Fruit fly (Drosophila melanogaster) whole organism, embryonic: ENCODE data around the gene Cks85A.

Experiments used
- ATbp ChIP-seq: fragments of 200-800 bp; sonication (Bioruptor generic); optimal IDR thresholded peaks from 2 replicates; lab custom pipeline; 2017; ENCODE audit warnings: missing biosample characterization, mild to moderate bottlenecking, missing genetic modification characterization, missing genetic modification reagents
- Atf6 ChIP-seq: fragments of 200-800 bp; sonication (Bioruptor generic); IDR thresholded peaks from 2 replicates; pipeline ENCODE4 v1.3.6; 2022; ENCODE audit warnings: missing biosample characterization, missing genetic modification characterization
- B-H1 ChIP-seq: fragments of 200-800 bp; sonication (Bioruptor generic); IDR thresholded peaks from 3 replicates; pipeline ENCODE4 v1.3.6; 2022; ENCODE audit warnings: missing biosample characterization, missing genetic modification characterization
- Bdp1 ChIP-seq: fragments of 200-800 bp; sonication (Bioruptor generic); optimal IDR thresholded peaks from 3 replicates; lab custom pipeline; 2016; ENCODE audit warnings: missing biosample characterization, missing genetic modification characterization
- CG10209 ChIP-seq: fragments of 200-800 bp; sonication (Bioruptor generic); optimal IDR thresholded peaks from 3 replicates; lab custom pipeline; 2017; ENCODE audit warnings: missing biosample characterization, mild to moderate bottlenecking, missing genetic modification characterization, missing genetic modification reagents
- CG1024 ChIP-seq: fragments of 200-800 bp; sonication (Bioruptor generic); IDR thresholded peaks from 2 replicates; pipeline ENCODE4 v1.3.6; 2022; ENCODE audit warnings: missing biosample characterization, missing genetic modification characterization
- CG10321 ChIP-seq: fragments of 200-800 bp; sonication (Bioruptor generic); IDR thresholded peaks from 2 replicates; pipeline ENCODE4 v1.3.6; 2022; ENCODE audit warnings: missing biosample characterization, missing genetic modification characterization
- CG11696 ChIP-seq: fragments of 200-800 bp; sonication (Bioruptor generic); IDR thresholded peaks from 2 replicates; pipeline ENCODE4 v1.3.6; 2022; ENCODE audit warnings: missing biosample characterization, missing genetic modification characterization
- CG12104 ChIP-seq: fragments of 200-800 bp; sonication (Bioruptor generic); optimal IDR thresholded peaks from 3 replicates; lab custom pipeline; 2016; ENCODE audit warnings: missing biosample characterization, missing genetic modification characterization
- CG12236 ChIP-seq: fragments of 200-800 bp; sonication (Bioruptor generic); optimal IDR thresholded peaks from 2 replicates; lab custom pipeline; 2016; ENCODE audit warnings: missing biosample characterization, missing genetic modification characterization
- CG15269 ChIP-seq: fragments of 200-800 bp; sonication (Bioruptor generic); optimal IDR thresholded peaks from 2 replicates; lab custom pipeline; 2018; ENCODE audit warnings: missing biosample characterization, mild to moderate bottlenecking, missing genetic modification characterization, moderate library complexity
- CG1603 ChIP-seq: fragments of 200-800 bp; sonication (Bioruptor generic); optimal IDR thresholded peaks from 2 replicates; lab custom pipeline; 2019; ENCODE audit warnings: missing biosample characterization, mild to moderate bottlenecking, missing genetic modification characterization, moderate library complexity
- CG17359 ChIP-seq: fragments of 200-800 bp; sonication (Bioruptor generic); optimal IDR thresholded peaks from 3 replicates; lab custom pipeline; 2018; ENCODE audit warnings: missing biosample characterization, mild to moderate bottlenecking, missing genetic modification characterization, moderate library complexity
- CG17912 ChIP-seq: fragments of 200-800 bp; sonication (Bioruptor generic); optimal IDR thresholded peaks from 2 replicates; lab custom pipeline; 2018; ENCODE audit warnings: missing biosample characterization, mild to moderate bottlenecking, missing genetic modification characterization
- CG2889 ChIP-seq: fragments of 200-800 bp; sonication (Bioruptor generic); IDR thresholded peaks from 3 replicates; pipeline ENCODE4 v1.3.6; 2022; ENCODE audit warnings: missing biosample characterization, missing genetic modification characterization
- CG30020 ChIP-seq: fragments of 200-800 bp; optimal IDR thresholded peaks from 2 replicates; lab custom pipeline; 2019; ENCODE audit warnings: missing biosample characterization, mild to moderate bottlenecking, missing genetic modification characterization, moderate library complexity
- CG34422 ChIP-seq: fragments of 200-800 bp; sonication (Bioruptor generic); IDR thresholded peaks from 3 replicates; pipeline ENCODE4 v1.3.6; 2022; ENCODE audit warnings: missing biosample characterization, missing genetic modification characterization
- CG3847 ChIP-seq: fragments of 200-800 bp; sonication (Bioruptor generic); IDR thresholded peaks from 2 replicates; pipeline ENCODE4 v1.3.6; 2022; ENCODE audit warnings: missing biosample characterization, missing genetic modification characterization
- CG43689 ChIP-seq: fragments of 200-800 bp; sonication (Bioruptor generic); IDR thresholded peaks from 2 replicates; pipeline ENCODE4 v1.3.6; 2022; ENCODE audit warnings: missing biosample characterization, missing genetic modification characterization
- CG6175 ChIP-seq: fragments of 200-800 bp; sonication (Bioruptor generic); IDR thresholded peaks from 3 replicates; pipeline ENCODE4 v1.3.6; 2022; ENCODE audit warnings: missing biosample characterization, missing genetic modification characterization
- CG6254 ChIP-seq: fragments of 200-800 bp; sonication (Bioruptor generic); optimal IDR thresholded peaks from 3 replicates; lab custom pipeline; 2017; ENCODE audit warnings: mild to moderate bottlenecking, missing biosample characterization, missing genetic modification reagents, missing genetic modification characterization
- CG6272 ChIP-seq: fragments of 200-800 bp; sonication (Bioruptor generic); IDR thresholded peaks from 2 replicates; pipeline ENCODE4 v1.3.6; 2022; ENCODE audit warnings: missing biosample characterization, missing genetic modification characterization
- CG6813 ChIP-seq: fragments of 200-800 bp; sonication (Bioruptor generic); optimal IDR thresholded peaks from 2 replicates; lab custom pipeline; 2017; ENCODE audit warnings: missing biosample characterization, missing genetic modification characterization, mild to moderate bottlenecking, moderate library complexity, missing genetic modification reagents
- CG7271 ChIP-seq: fragments of 200-800 bp; sonication (Bioruptor generic); optimal IDR thresholded peaks from 2 replicates; lab custom pipeline; 2018; ENCODE audit warnings: missing biosample characterization, mild to moderate bottlenecking, missing genetic modification characterization, moderate library complexity
- CHES-1-like ChIP-seq: fragments of 200-800 bp; sonication (Bioruptor generic); optimal IDR thresholded peaks from 2 replicates; lab custom pipeline; 2016; ENCODE audit warnings: missing biosample characterization, missing genetic modification characterization
- CTCF ChIP-seq: fragments of 200-800 bp; sonication (Bioruptor generic); optimal IDR thresholded peaks from 2 replicates; lab custom pipeline; 2017; ENCODE audit warnings: missing biosample characterization, mild to moderate bottlenecking, missing genetic modification characterization, moderate library complexity
- Dip2 ChIP-seq: fragments of 200-800 bp; sonication (Bioruptor generic); IDR thresholded peaks from 2 replicates; pipeline ENCODE4 v1.3.6; 2022; ENCODE audit warnings: missing biosample characterization, missing genetic modification characterization
- Elba2 ChIP-seq: fragments of 200-800 bp; sonication (Bioruptor generic); optimal IDR thresholded peaks from 3 replicates; lab custom pipeline; 2016; ENCODE audit warnings: missing biosample characterization, missing genetic modification characterization
- Jarid2 ChIP-seq: fragments of 200-800 bp; sonication (Bioruptor generic); optimal IDR thresholded peaks from 3 replicates; lab custom pipeline; 2017; ENCODE audit warnings: mild to moderate bottlenecking, missing biosample characterization, missing genetic modification reagents, missing genetic modification characterization
- Mrtf ChIP-seq: fragments of 200-800 bp; sonication (Bioruptor generic); IDR thresholded peaks from 3 replicates; pipeline ENCODE4 v1.3.6; 2022; ENCODE audit warnings: missing biosample characterization, missing genetic modification characterization
- NFAT ChIP-seq: fragments of 200-800 bp; sonication (Bioruptor generic); IDR thresholded peaks from 2 replicates; pipeline ENCODE4 v1.3.6; 2022; ENCODE audit warnings: missing biosample characterization, missing genetic modification characterization
- Neu2 ChIP-seq: fragments of 200-800 bp; sonication (Bioruptor generic); optimal IDR thresholded peaks from 3 replicates; lab custom pipeline; 2016; ENCODE audit warnings: missing biosample characterization, missing genetic modification characterization, borderline replicate concordance
- Oaz ChIP-seq: fragments of 200-800 bp; sonication (Bioruptor generic); IDR thresholded peaks from 2 replicates; pipeline ENCODE4 v1.3.6; 2022; ENCODE audit warnings: missing biosample characterization, missing genetic modification characterization
- Ssrp ChIP-seq: fragments of 200-800 bp; sonication (Bioruptor generic); optimal IDR thresholded peaks from 2 replicates; lab custom pipeline; 2018; ENCODE audit warnings: missing biosample characterization, mild to moderate bottlenecking, missing genetic modification characterization, moderate library complexity
- Taf1 ChIP-seq: fragments of 200-800 bp; sonication (Bioruptor generic); IDR thresholded peaks from 2 replicates; pipeline ENCODE4 v1.3.6; 2022; ENCODE audit warnings: missing biosample characterization, missing genetic modification characterization
- Xrp1 ChIP-seq: fragments of 200-800 bp; sonication (Bioruptor generic); IDR thresholded peaks from 2 replicates; pipeline ENCODE4 v1.3.6; 2022; ENCODE audit warnings: missing biosample characterization, missing genetic modification characterization
- cad ChIP-seq: fragments of >200 bp; optimal IDR thresholded peaks from 2 replicates; lab custom pipeline; 2017; ENCODE audit warnings: missing biosample characterization, missing genetic modification characterization
- chm ChIP-seq: fragments of 200-800 bp; sonication (Bioruptor generic); IDR thresholded peaks from 2 replicates; pipeline ENCODE4 v1.3.6; 2022; ENCODE audit warnings: missing biosample characterization, missing genetic modification characterization
- danr ChIP-seq: fragments of 200-800 bp; sonication (Bioruptor generic); IDR thresholded peaks from 2 replicates; pipeline ENCODE4 v1.3.6; 2022; ENCODE audit warnings: missing biosample characterization, missing genetic modification characterization
- dm ChIP-seq: fragments of 200-800 bp; sonication (Bioruptor generic); optimal IDR thresholded peaks from 3 replicates; lab custom pipeline; 2016; ENCODE audit warnings: missing biosample characterization, missing genetic modification characterization
- grau ChIP-seq: fragments of 200-800 bp; optimal IDR thresholded peaks from 3 replicates; lab custom pipeline; 2019; ENCODE audit warnings: missing biosample characterization, mild to moderate bottlenecking, missing genetic modification characterization, moderate library complexity
- hth ChIP-seq: fragments of >200 bp; optimal IDR thresholded peaks from 2 replicates; lab custom pipeline; 2017; ENCODE audit warnings: inconsistent platforms
- jigr1 ChIP-seq: fragments of 200-800 bp; sonication (Bioruptor generic); IDR thresholded peaks from 3 replicates; pipeline ENCODE4 v1.3.6; 2022; ENCODE audit warnings: missing biosample characterization, missing genetic modification characterization
- kah ChIP-seq: fragments of 200-800 bp; sonication (Bioruptor generic); optimal IDR thresholded peaks from 2 replicates; lab custom pipeline; 2018; ENCODE audit warnings: missing biosample characterization, mild to moderate bottlenecking, missing genetic modification characterization
- kay ChIP-seq: fragments of 200-800 bp; sonication (Bioruptor generic); optimal IDR thresholded peaks from 2 replicates; lab custom pipeline; 2016; ENCODE audit warnings: missing biosample characterization, missing genetic modification characterization
- lilli ChIP-seq: fragments of 200-800 bp; sonication (Bioruptor generic); optimal IDR thresholded peaks from 3 replicates; lab custom pipeline; 2016; ENCODE audit warnings: missing biosample characterization, missing genetic modification characterization
- lmd ChIP-seq: fragments of 200-800 bp; sonication (Bioruptor generic); IDR thresholded peaks from 2 replicates; pipeline ENCODE4 v1.3.6; 2022; ENCODE audit warnings: missing biosample characterization, missing genetic modification characterization
- p53 ChIP-seq: fragments of 200-800 bp; sonication (Bioruptor generic); optimal IDR thresholded peaks from 2 replicates; lab custom pipeline; 2016; ENCODE audit warnings: missing biosample characterization, missing genetic modification characterization
- rib ChIP-seq: fragments of 200-800 bp; sonication (Bioruptor generic); IDR thresholded peaks from 2 replicates; pipeline ENCODE4 v1.3.6; 2022; ENCODE audit warnings: missing biosample characterization, missing genetic modification characterization
- sc ChIP-seq, 3 experiments: fragments of >200 bp in 2 of 3; fragments of 200-800 bp in 1 of 3; sonication (Bioruptor generic) in 1 of 3; optimal IDR thresholded peaks; 2 replicates in 2 of 3; 3 replicates in 1 of 3; lab custom pipeline; 2017; ENCODE audit warnings: mild to moderate bottlenecking in 1 of 3, missing biosample characterization in 1 of 3, missing genetic modification characterization in 1 of 3, missing genetic modification reagents in 1 of 3
- unc-4 ChIP-seq: fragments of 200-800 bp; sonication (Bioruptor generic); IDR thresholded peaks from 2 replicates; pipeline ENCODE4 v1.3.6; 2022; ENCODE audit warnings: missing biosample characterization, missing genetic modification characterization; ENCODE audit not compliant: partially characterized antibody
- zf30C ChIP-seq: fragments of 200-800 bp; sonication (Bioruptor generic); optimal IDR thresholded peaks from 3 replicates; lab custom pipeline; 2018; ENCODE audit warnings: missing biosample characterization, mild to moderate bottlenecking, missing genetic modification characterization

Cks85A gene

dm6 chr3R:8676560-8677000 lies 41.7 kb downstream of the Cks85A start, which contains the start of the genes Unc50, CG11755 and CG8043 (continued):
- TF ChIP-seq kah (GFP tag; lab: Kevin White, UChicago), result no peak
- no peak for TF ChIP-seq chm (GFP tag; lab: Robert Waterston, UW)
- TF ChIP-seq CG15269 (tag; lab: Kevin White, UChicago), result no peak
- TF ChIP-seq CG17912, result no peak
- TF ChIP-seq NFAT, result peak; percentile 66
- TF ChIP-seq Jarid2 (GFP tag; lab: Kevin White, UChicago), result no peak
- TF ChIP-seq CG12104, result peak; percentile 64
- TF ChIP-seq unc-4, result peak; percentile 98
- TF ChIP-seq Mrtf (GFP tag; lab: Robert Waterston, UW), result peak; percentile 66; the same call in 2 of the 3 replicates
- TF ChIP-seq CG6272 (GFP tag; lab: Robert Waterston, UW), result peak; percentile 83
- peak; percentile 72 for TF ChIP-seq Taf1
- peak; percentile 91 for TF ChIP-seq lilli (GFP tag; lab: Kevin White, UChicago)
- TF ChIP-seq CG2889 (GFP tag; lab: Robert Waterston, UW), result no peak; the same call in 2 of the 3 replicates
- no peak for TF ChIP-seq Neu2 (GFP tag; lab: Kevin White, UChicago)
- peak; percentile 22 for TF ChIP-seq CG12236 (GFP tag; lab: Kevin White, UChicago)
- peak; percentile 78 for TF ChIP-seq CG1603 (tag; lab: Kevin White, UChicago)
- TF ChIP-seq Dip2 (GFP tag; lab: Robert Waterston, UW), result no peak
- TF ChIP-seq danr, result peak; percentile 53; the same call in 1 of the 2 replicates
- peak; percentile 32 for TF ChIP-seq ATbp (GFP tag; lab: Kevin White, UChicago)
- TF ChIP-seq Atf6 (GFP tag; lab: Robert Waterston, UW), result peak; percentile 63; the same call in 1 of the 2 replicates
- TF ChIP-seq CG43689 (GFP tag; lab: Robert Waterston, UW), result no peak
- peak; percentile 82 for TF ChIP-seq Xrp1
- no peak for TF ChIP-seq CG11696
- no peak for TF ChIP-seq hth (lab: Kevin White, UChicago)
- TF ChIP-seq CG34422, result no peak
- TF ChIP-seq sc (optimal IDR thresholded peaks at IDR 0.05; lab: Kevin White, UChicago), result no peak
- peak; percentile 29 for TF ChIP-seq sc (GFP tag; optimal IDR thresholded peaks at IDR 0.05; lab: Kevin White, UChicago)
- peak; percentile 30 for TF ChIP-seq Bdp1 (GFP tag; lab: Kevin White, UChicago)
- TF ChIP-seq CG10209 (GFP tag; lab: Kevin White, UChicago), result peak; percentile 70
- peak; percentile 67; the same call in 1 of the 2 replicates for TF ChIP-seq Oaz (GFP tag; lab: Robert Waterston, UW)
- TF ChIP-seq B-H1 (GFP tag; lab: Robert Waterston, UW), result peak; percentile 44; the same call in 2 of the 3 replicates
- TF ChIP-seq lmd (GFP tag; lab: Robert Waterston, UW), result peak; percentile 82
- peak; percentile 75; the same call in 2 of the 3 replicates for TF ChIP-seq jigr1
- peak; percentile 34; the same call in 1 of the 2 replicates for TF ChIP-seq CG1024 (GFP tag; lab: Robert Waterston, UW)
- TF ChIP-seq CG17359, result peak; percentile 68
- peak; percentile 30 for TF ChIP-seq CG7271
- peak; percentile 33 for TF ChIP-seq CHES-1-like (GFP tag; lab: Kevin White, UChicago)
- peak; percentile 55 for TF ChIP-seq Ssrp
- TF ChIP-seq Elba2, result no peak
- TF ChIP-seq cad (GFP tag; lab: Kevin White, UChicago), result no peak
- no peak for TF ChIP-seq CTCF
- peak; percentile 84 for TF ChIP-seq grau (tag; lab: Kevin White, UChicago)
- no peak for TF ChIP-seq CG10321 (GFP tag; lab: Robert Waterston, UW)
- no peak for TF ChIP-seq zf30C
- no peak for TF ChIP-seq CG6175 (GFP tag; lab: Robert Waterston, UW)
- peak; percentile 41 for TF ChIP-seq CG6254 (GFP tag; lab: Kevin White, UChicago)
- TF ChIP-seq kay (GFP tag; lab: Kevin White, UChicago), result peak; percentile 59
- TF ChIP-seq dm (GFP tag; lab: Kevin White, UChicago), result no peak
- TF ChIP-seq CG6813, result no peak
- TF ChIP-seq CG3847 (GFP tag; lab: Robert Waterston, UW), result peak; percentile 89
- no peak for TF ChIP-seq p53 (GFP tag; lab: Kevin White, UChicago)
- peak; percentile 74 for TF ChIP-seq CG30020
- no peak for TF ChIP-seq rib (GFP tag; lab: Robert Waterston, UW)
